Worm (Caenorhabditis elegans): Measurements from ENCODE around the gene rcan-1.

ce11 chrIII:5701491-5701890 lies 17.6 kb upstream of the rcan-1 start:
- TF ChIP-seq aly-2 (tag; optimal IDR thresholded peaks at IDR 0.05) (no peak), jun-1 (tag; optimal IDR thresholded peaks at IDR 0.05) (no peak), unc-98 (GFP tag; IDR thresholded peaks at IDR 0.05) (no peak), elt-2 (tag; optimal IDR thresholded peaks at IDR 0.05) (no peak), unc-86 (tag; optimal IDR thresholded peaks at IDR 0.05) (no peak), egl-13 (tag; optimal IDR thresholded peaks at IDR 0.05) (no peak), fkh-10 (GFP tag; optimal IDR thresholded peaks at IDR 0.05) (no peak)

Measured in whole organism, L1 larva.